Worm (Caenorhabditis elegans): ENCODE results near the gene R10E4.1.

The R10E4.1 gene

DNA sequence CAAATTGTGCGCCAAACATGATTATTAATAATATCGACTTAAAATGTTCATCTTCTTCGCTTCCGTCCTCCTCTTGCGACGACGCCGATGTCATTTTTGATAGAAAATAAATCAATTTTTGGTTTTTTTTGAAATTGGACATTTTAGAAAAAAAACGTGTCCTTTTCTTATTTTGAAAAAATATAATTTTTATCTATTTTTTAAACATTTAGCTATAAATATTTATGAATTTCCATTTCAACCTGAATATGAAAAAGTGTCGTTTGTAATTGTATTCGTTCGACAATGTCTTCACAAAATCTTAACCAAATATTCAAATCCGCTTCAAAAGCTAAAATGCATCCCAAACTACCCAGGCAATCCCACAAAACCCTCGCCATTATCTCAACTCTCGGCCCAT is 17.8 kb downstream of the R10E4.1 start, which contains the start of gene R10E4.3:
R10E4.3 (minus strand) TSS at position 101 of the 400 bp plus-strand sequence.
- TF ChIP-seq pha-2 (tag; optimal IDR thresholded peaks at IDR 0.05) (no peak), hlh-30 (tag; optimal IDR thresholded peaks at IDR 0.05; ENCODE audit: insufficient read depth) (no peak)

ce11 chrIII:4289952-4290351 is 20.4 kb downstream of the R10E4.1 start:
- no peak for TF ChIP-seq ceh-30 (tag; optimal IDR thresholded peaks at IDR 0.05)
- no peak for TF ChIP-seq pax-1 (tag; optimal IDR thresholded peaks at IDR 0.05)
- TF ChIP-seq elt-2 (tag; optimal IDR thresholded peaks at IDR 0.05): no peak

- TF ChIP-seq nfya-1 (tag; optimal IDR thresholded peaks at IDR 0.05) (peak; percentile 17), unc-42 (tag; optimal IDR thresholded peaks at IDR 0.05) (peak; percentile 16), hlh-13 (GFP tag; optimal IDR thresholded peaks at IDR 0.05) (no peak)
Measured at ce11 chrIII:4291216-4291691, 21.7 kb downstream of the R10E4.1 start, which contains the start of gene mcm-5. Gene mcm-5 (minus strand): TSS chrIII:4291266.

- TF ChIP-seq pha-4 (tag; optimal IDR thresholded peaks at IDR 0.05) (no peak), Y22D7AL.16 (tag; optimal IDR thresholded peaks at IDR 0.05) (no peak), lim-6 (tag; optimal IDR thresholded peaks at IDR 0.05) (no peak), ceh-48 (tag; optimal IDR thresholded peaks at IDR 0.05) (no peak), dve-1 (tag; optimal IDR thresholded peaks at IDR 0.05) (no peak), ceh-2 (tag; optimal IDR thresholded peaks at IDR 0.05) (no peak), hlh-30 (tag; optimal IDR thresholded peaks at IDR 0.05; ENCODE audit: insufficient read depth) (no peak), unc-3 (GFP tag; conservative IDR thresholded peaks at IDR 0.05) (no peak), unc-3 (tag; optimal IDR thresholded peaks at IDR 0.05) (no peak), sdc-2 (tag; optimal IDR thresholded peaks at IDR 0.05) (no peak), eyg-1 (tag; optimal IDR thresholded peaks at IDR 0.05) (no peak), ahr-1 (tag; optimal IDR thresholded peaks at IDR 0.05) (no peak), ztf-16 (tag; optimal IDR thresholded peaks at IDR 0.05) (no peak), dmd-4 (tag; optimal IDR thresholded peaks at IDR 0.05; ENCODE audit: borderline replicate concordance) (no peak), hlh-6 (tag; optimal IDR thresholded peaks at IDR 0.05) (no peak), K02D7.2 (tag; optimal IDR thresholded peaks at IDR 0.05) (no peak), F13H6.1 (tag; optimal IDR thresholded peaks at IDR 0.05) (no peak), npax-4 (tag; optimal IDR thresholded peaks at IDR 0.05) (no peak), fkh-6 (tag; optimal IDR thresholded peaks at IDR 0.05) (no peak)
Measured at ce11 chrIII:4293108-4293507, 23.6 kb downstream of the R10E4.1 start, which contains the start of gene R10E4.6. Gene R10E4.6 (plus strand): TSS chrIII:4293408.

ce11 chrIII:4294153-4294862 is 24.8 kb downstream of the R10E4.1 start, which contains the start of the genes nth-1 and R10E4.7:
Gene nth-1 (minus strand): TSS chrIII:4294253.
Gene R10E4.7 (plus strand): TSS chrIII:4294812.
- TF ChIP-seq unc-86 (tag; optimal IDR thresholded peaks at IDR 0.05) (no peak), ceh-19 (GFP tag; optimal IDR thresholded peaks at IDR 0.05) (no peak), pha-4 (tag; optimal IDR thresholded peaks at IDR 0.05) (no peak), nfya-1 (tag; optimal IDR thresholded peaks at IDR 0.05) (no peak), tbx-2 (tag; optimal IDR thresholded peaks at IDR 0.05) (no peak), tbx-7 (tag; optimal IDR thresholded peaks at IDR 0.05) (no peak), ceh-48 (tag; optimal IDR thresholded peaks at IDR 0.05) (no peak), ceh-45 (GFP tag; IDR thresholded peaks at IDR 0.05) (no peak), ets-4 (tag; optimal IDR thresholded peaks at IDR 0.05) (no peak), unc-55 (GFP tag; optimal IDR thresholded peaks at IDR 0.05) (no peak), unc-3 (GFP tag; conservative IDR thresholded peaks at IDR 0.05) (no peak), unc-3 (tag; optimal IDR thresholded peaks at IDR 0.05) (no peak), ceh-14 (tag; optimal IDR thresholded peaks at IDR 0.05) (no peak), ceh-31 (tag; optimal IDR thresholded peaks at IDR 0.05) (no peak), ama-1 (optimal IDR thresholded peaks at IDR 0.05) (no peak), unc-42 (tag; optimal IDR thresholded peaks at IDR 0.05) (no peak)

All from whole organism, late embryonic.